Fruit fly (Drosophila melanogaster): ENCODE data around the gene Nnf1b.

The Nnf1b gene

DNA sequence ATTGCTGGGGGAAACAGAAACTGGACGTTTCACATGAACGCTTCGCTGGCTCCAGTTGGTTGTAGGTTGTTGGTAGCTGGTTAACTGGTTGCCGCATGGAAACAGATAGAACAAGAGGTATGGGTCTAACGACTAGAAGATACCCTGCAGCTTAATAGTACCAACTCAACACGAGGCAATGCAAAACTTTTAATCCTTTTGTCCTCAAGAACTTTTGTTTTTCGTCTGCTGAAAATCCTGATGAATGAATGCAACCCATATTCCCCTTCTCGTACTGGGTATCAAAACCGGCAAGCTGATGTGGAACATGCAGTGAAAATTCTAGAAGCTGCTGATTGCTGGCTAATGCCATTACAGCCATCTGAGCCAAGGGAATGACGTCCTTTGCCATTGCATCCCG is 27.6 kb downstream of the Nnf1b start (continued):
- peak; percentile 51 to 54 for TF ChIP-seq chif (GFP tag; optimal IDR thresholded peaks at IDR 0.05)
- TF ChIP-seq CHES-1-like (GFP tag; optimal IDR thresholded peaks at IDR 0.05), result peak; percentile 3
- peak; percentile 1 for TF ChIP-seq Hmr (GFP tag; optimal IDR thresholded peaks at IDR 0.05)
- no peak for TF ChIP-seq prd (optimal IDR thresholded peaks at IDR 0.05)
- TF ChIP-seq prd (GFP tag; IDR thresholded peaks at IDR 0.05), result peak; percentile 29; the same call in 1 of the 3 replicates
- peak; percentile 67 for TF ChIP-seq Sox102F (GFP tag; optimal IDR thresholded peaks at IDR 0.05)
- peak; percentile 34 for TF ChIP-seq fd96Cb (tag; optimal IDR thresholded peaks at IDR 0.05)
- TF ChIP-seq bab2 (GFP tag; optimal IDR thresholded peaks at IDR 0.05), result no peak
- TF ChIP-seq CG16815 (GFP tag; optimal IDR thresholded peaks at IDR 0.05), result peak; percentile 39
- TF ChIP-seq Ptx1 (GFP tag; IDR thresholded peaks at IDR 0.05), result 0 out of 2 replicates have a peak, but pooled peaks have one; percentile 9
- peak; percentile 79 for TF ChIP-seq row (GFP tag; IDR thresholded peaks at IDR 0.05)
- peak; percentile 11 for TF ChIP-seq CG8089 (GFP tag; optimal IDR thresholded peaks at IDR 0.05)
- TF ChIP-seq CG15269 (tag; optimal IDR thresholded peaks at IDR 0.05), result peak; percentile 53
- peak; percentile 27; the same call in 1 of the 2 replicates for TF ChIP-seq Atf6 (GFP tag; IDR thresholded peaks at IDR 0.05)
- TF ChIP-seq CG10654 (GFP tag; optimal IDR thresholded peaks at IDR 0.05), result no peak
- TF ChIP-seq mam (GFP tag; optimal IDR thresholded peaks at IDR 0.05), result peak; percentile 32
- peak; percentile 38 for TF ChIP-seq CG30403 (GFP tag; optimal IDR thresholded peaks at IDR 0.05)
- peak; percentile 26 for TF ChIP-seq Bdp1 (GFP tag; optimal IDR thresholded peaks at IDR 0.05)
- TF ChIP-seq CG32772 (GFP tag; IDR thresholded peaks at IDR 0.05), result 0 out of 2 replicates have a peak, but pooled peaks have one; percentile 9
- TF ChIP-seq CG2202 (tag; optimal IDR thresholded peaks at IDR 0.05), result peak; percentile 18
- peak; percentile 33 for TF ChIP-seq Mes4 (GFP tag; optimal IDR thresholded peaks at IDR 0.05)
- 0 out of 3 replicates have a peak, but pooled peaks have one; percentile 37 for TF ChIP-seq CG11456 (GFP tag; IDR thresholded peaks at IDR 0.05)
- peak; percentile 42 for TF ChIP-seq jumu (GFP tag; optimal IDR thresholded peaks at IDR 0.05)
- TF ChIP-seq ara (GFP tag; IDR thresholded peaks at IDR 0.05), result no peak
- TF ChIP-seq tup (GFP tag; optimal IDR thresholded peaks at IDR 0.05), result peak; percentile 30
- peak; percentile 41 for TF ChIP-seq D19B (GFP tag; optimal IDR thresholded peaks at IDR 0.05)
- TF ChIP-seq chn (GFP tag; optimal IDR thresholded peaks at IDR 0.05), result peak; percentile 64
- TF ChIP-seq Dip3 (GFP tag; optimal IDR thresholded peaks at IDR 0.05), result peak; percentile 28
- TF ChIP-seq Atf3 (GFP tag; optimal IDR thresholded peaks at IDR 0.05), result peak; percentile 19
- TF ChIP-seq CG2889 (GFP tag; IDR thresholded peaks at IDR 0.05), result 0 out of 3 replicates have a peak, but pooled peaks have one; percentile 34
- peak; percentile 54 for TF ChIP-seq CG9876 (GFP tag; optimal IDR thresholded peaks at IDR 0.05)
- TF ChIP-seq Drgx (GFP tag; IDR thresholded peaks at IDR 0.05), result peak; percentile 89
- peak; percentile 35 for TF ChIP-seq dmrt99B (tag; optimal IDR thresholded peaks at IDR 0.05)
- 0 out of 2 replicates have a peak, but pooled peaks have one; percentile 21 for TF ChIP-seq peb (GFP tag; IDR thresholded peaks at IDR 0.05)
- 0 out of 3 replicates have a peak, but pooled peaks have one; percentile 13 for TF ChIP-seq dysf (GFP tag; IDR thresholded peaks at IDR 0.05)
- peak; percentile 54 for TF ChIP-seq Atf-2 (GFP tag; optimal IDR thresholded peaks at IDR 0.05)
- no peak for TF ChIP-seq CG6683 (GFP tag; optimal IDR thresholded peaks at IDR 0.05)
- TF ChIP-seq esg (GFP tag; conservative IDR thresholded peaks at IDR 0.05), result peak; percentile 26; the same call in 1 of the 2 replicates
- TF ChIP-seq Bgb (GFP tag; IDR thresholded peaks at IDR 0.05; ENCODE audit: partially characterized antibody), result no peak
- no peak for TF ChIP-seq Myb (GFP tag; optimal IDR thresholded peaks at IDR 0.05)
- peak; percentile 58 for TF ChIP-seq Chrac-16 (GFP tag; optimal IDR thresholded peaks at IDR 0.05)
- TF ChIP-seq chinmo (GFP tag; IDR thresholded peaks at IDR 0.05; ENCODE audit: partially characterized antibody), result 0 out of 4 replicates have a peak, but pooled peaks have one; percentile 7
- peak; percentile 66 for TF ChIP-seq CG17328 (GFP tag; IDR thresholded peaks at IDR 0.05)
- no peak for TF ChIP-seq pum (GFP tag; optimal IDR thresholded peaks at IDR 0.05)
- peak in 1 of 2 experiments; percentile 26 for TF ChIP-seq Pdp1 (GFP tag; optimal IDR thresholded peaks at IDR 0.05)
- peak; percentile 80 for TF ChIP-seq CG1603 (tag; optimal IDR thresholded peaks at IDR 0.05)
- peak; percentile 65 for TF ChIP-seq Hsf (GFP tag; optimal IDR thresholded peaks at IDR 0.05)
- peak; percentile 73 for TF ChIP-seq Xbp1 (GFP tag; optimal IDR thresholded peaks at IDR 0.05)
- peak; percentile 36 for TF ChIP-seq Antp (GFP tag; optimal IDR thresholded peaks at IDR 0.05)
- TF ChIP-seq ranshi (GFP tag; IDR thresholded peaks at IDR 0.05), result peak; percentile 40; the same call in 1 of the 2 replicates
- TF ChIP-seq ap (GFP tag; IDR thresholded peaks at IDR 0.05), result 0 out of 2 replicates have a peak, but pooled peaks have one; percentile 6

Data from whole organism, embryonic.